Worm (Caenorhabditis elegans): ENCODE measurements around the gene exos-1.

The exos-1 gene

ce11 chrIII:11008869-11009268 lies at the start of gene exos-1:
Gene exos-1, plus strand, starts transcription at chrIII:11009043.
- TF ChIP-seq ztf-23 (GFP tag; IDR thresholded peaks at IDR 0.05) (no peak), tab-1 (GFP tag; IDR thresholded peaks at IDR 0.05) (no peak), flt-1 (GFP tag; IDR thresholded peaks at IDR 0.05) (no peak), T22C8.4 (GFP tag; IDR thresholded peaks at IDR 0.05) (no peak), ztf-29 (GFP tag; IDR thresholded peaks at IDR 0.05) (no peak), ref-1 (GFP tag; conservative IDR thresholded peaks at IDR 0.05) (no peak), klf-2 (GFP tag; conservative IDR thresholded peaks at IDR 0.05) (no peak), cog-1 (tag; optimal IDR thresholded peaks at IDR 0.05) (no peak), med-1 (GFP tag; optimal IDR thresholded peaks at IDR 0.05; ENCODE audit: insufficient read depth) (no peak)

ce11 chrIII:10960387-10960786 lies 48.5 kb upstream of the exos-1 start:
- no peak for TF ChIP-seq tab-1 (GFP tag; IDR thresholded peaks at IDR 0.05)
- TF ChIP-seq cog-1 (tag; optimal IDR thresholded peaks at IDR 0.05), result no peak
- no peak for TF ChIP-seq T22C8.4 (GFP tag; IDR thresholded peaks at IDR 0.05)
- TF ChIP-seq klf-2 (GFP tag; conservative IDR thresholded peaks at IDR 0.05), result no peak
- TF ChIP-seq flt-1 (GFP tag; IDR thresholded peaks at IDR 0.05), result no peak
- no peak for TF ChIP-seq med-1 (GFP tag; optimal IDR thresholded peaks at IDR 0.05; ENCODE audit: insufficient read depth)
- no peak for TF ChIP-seq ztf-29 (GFP tag; IDR thresholded peaks at IDR 0.05)
- TF ChIP-seq ref-1 (GFP tag; conservative IDR thresholded peaks at IDR 0.05), result no peak
- TF ChIP-seq ztf-23 (GFP tag; IDR thresholded peaks at IDR 0.05), result no peak

- TF ChIP-seq klf-2 (GFP tag; conservative IDR thresholded peaks at IDR 0.05) (no peak), ref-1 (GFP tag; conservative IDR thresholded peaks at IDR 0.05) (no peak), T22C8.4 (GFP tag; IDR thresholded peaks at IDR 0.05) (no peak), cog-1 (tag; optimal IDR thresholded peaks at IDR 0.05) (no peak), tab-1 (GFP tag; IDR thresholded peaks at IDR 0.05) (no peak), flt-1 (GFP tag; IDR thresholded peaks at IDR 0.05) (no peak), ztf-23 (GFP tag; IDR thresholded peaks at IDR 0.05) (no peak), ztf-29 (GFP tag; IDR thresholded peaks at IDR 0.05) (no peak), med-1 (GFP tag; optimal IDR thresholded peaks at IDR 0.05; ENCODE audit: insufficient read depth) (no peak)
Measured at ce11 chrIII:10962910-10963309, 45.9 kb upstream of the exos-1 start.

- no peak for TF ChIP-seq med-1 (GFP tag; optimal IDR thresholded peaks at IDR 0.05; ENCODE audit: insufficient read depth)
- no peak for TF ChIP-seq T22C8.4 (GFP tag; IDR thresholded peaks at IDR 0.05)
- TF ChIP-seq ref-1 (GFP tag; conservative IDR thresholded peaks at IDR 0.05), result no peak
- no peak for TF ChIP-seq ztf-29 (GFP tag; IDR thresholded peaks at IDR 0.05)
- TF ChIP-seq ztf-23 (GFP tag; IDR thresholded peaks at IDR 0.05), result no peak
- no peak for TF ChIP-seq flt-1 (GFP tag; IDR thresholded peaks at IDR 0.05)
- TF ChIP-seq klf-2 (GFP tag; conservative IDR thresholded peaks at IDR 0.05), result no peak
- TF ChIP-seq cog-1 (tag; optimal IDR thresholded peaks at IDR 0.05), result no peak
- no peak for TF ChIP-seq tab-1 (GFP tag; IDR thresholded peaks at IDR 0.05)
Measured at ce11 chrIII:10967010-10967409, 41.8 kb upstream of the exos-1 start, which contains the start of gene W05B2.2. Gene W05B2.2, minus strand, starts transcription at chrIII:10967110.

ce11 chrIII:10969644-10970043 lies 39.2 kb upstream of the exos-1 start, which contains the start of gene dhc-4:
Gene dhc-4, plus strand, starts transcription at chrIII:10969944.
- no peak for TF ChIP-seq flt-1 (GFP tag; IDR thresholded peaks at IDR 0.05)
- TF ChIP-seq klf-2 (GFP tag; conservative IDR thresholded peaks at IDR 0.05), result no peak
- no peak for TF ChIP-seq ztf-29 (GFP tag; IDR thresholded peaks at IDR 0.05)
- TF ChIP-seq tab-1 (GFP tag; IDR thresholded peaks at IDR 0.05), result no peak
- no peak for TF ChIP-seq T22C8.4 (GFP tag; IDR thresholded peaks at IDR 0.05)
- TF ChIP-seq ztf-23 (GFP tag; IDR thresholded peaks at IDR 0.05), result no peak
- TF ChIP-seq med-1 (GFP tag; optimal IDR thresholded peaks at IDR 0.05; ENCODE audit: insufficient read depth), result no peak
- no peak for TF ChIP-seq ref-1 (GFP tag; conservative IDR thresholded peaks at IDR 0.05)
- no peak for TF ChIP-seq cog-1 (tag; optimal IDR thresholded peaks at IDR 0.05)

- TF ChIP-seq klf-2 (GFP tag; conservative IDR thresholded peaks at IDR 0.05) (no peak), T22C8.4 (GFP tag; IDR thresholded peaks at IDR 0.05) (no peak), ztf-29 (GFP tag; IDR thresholded peaks at IDR 0.05) (no peak), ref-1 (GFP tag; conservative IDR thresholded peaks at IDR 0.05) (no peak), flt-1 (GFP tag; IDR thresholded peaks at IDR 0.05) (no peak), cog-1 (tag; optimal IDR thresholded peaks at IDR 0.05) (no peak), tab-1 (GFP tag; IDR thresholded peaks at IDR 0.05) (no peak), med-1 (GFP tag; optimal IDR thresholded peaks at IDR 0.05; ENCODE audit: insufficient read depth) (no peak), ztf-23 (GFP tag; IDR thresholded peaks at IDR 0.05) (no peak)
Measured at ce11 chrIII:10976580-10976979, 32.3 kb upstream of the exos-1 start.

ce11 chrIII:10981555-10981954 lies 27.3 kb upstream of the exos-1 start:
- no peak for TF ChIP-seq klf-2 (GFP tag; conservative IDR thresholded peaks at IDR 0.05)
- no peak for TF ChIP-seq tab-1 (GFP tag; IDR thresholded peaks at IDR 0.05)
- no peak for TF ChIP-seq cog-1 (tag; optimal IDR thresholded peaks at IDR 0.05)
- TF ChIP-seq ref-1 (GFP tag; conservative IDR thresholded peaks at IDR 0.05), result no peak
- no peak for TF ChIP-seq T22C8.4 (GFP tag; IDR thresholded peaks at IDR 0.05)
- no peak for TF ChIP-seq ztf-23 (GFP tag; IDR thresholded peaks at IDR 0.05)
- no peak for TF ChIP-seq ztf-29 (GFP tag; IDR thresholded peaks at IDR 0.05)
- TF ChIP-seq flt-1 (GFP tag; IDR thresholded peaks at IDR 0.05), result no peak
- no peak for TF ChIP-seq med-1 (GFP tag; optimal IDR thresholded peaks at IDR 0.05; ENCODE audit: insufficient read depth)

- TF ChIP-seq tab-1 (GFP tag; IDR thresholded peaks at IDR 0.05) (no peak), ztf-29 (GFP tag; IDR thresholded peaks at IDR 0.05) (no peak), T22C8.4 (GFP tag; IDR thresholded peaks at IDR 0.05) (no peak), ztf-23 (GFP tag; IDR thresholded peaks at IDR 0.05) (no peak)
Measured at ce11 chrIII:10983153-10983552, 25.7 kb upstream of the exos-1 start, which contains the start of gene col-92. Gene col-92, minus strand, starts transcription at chrIII:10983253.

- TF ChIP-seq tab-1 (GFP tag; IDR thresholded peaks at IDR 0.05), result no peak
- TF ChIP-seq ztf-23 (GFP tag; IDR thresholded peaks at IDR 0.05), result no peak
- TF ChIP-seq flt-1 (GFP tag; IDR thresholded peaks at IDR 0.05), result no peak
- no peak for TF ChIP-seq cog-1 (tag; optimal IDR thresholded peaks at IDR 0.05)
- no peak for TF ChIP-seq med-1 (GFP tag; optimal IDR thresholded peaks at IDR 0.05; ENCODE audit: insufficient read depth)
- TF ChIP-seq ref-1 (GFP tag; conservative IDR thresholded peaks at IDR 0.05), result no peak
- TF ChIP-seq T22C8.4 (GFP tag; IDR thresholded peaks at IDR 0.05), result no peak
- TF ChIP-seq ztf-29 (GFP tag; IDR thresholded peaks at IDR 0.05), result no peak
- no peak for TF ChIP-seq klf-2 (GFP tag; conservative IDR thresholded peaks at IDR 0.05)
Measured at ce11 chrIII:10985559-10986036, 23.2 kb upstream of the exos-1 start, which contains the start of gene col-93. Gene col-93, minus strand, starts transcription at chrIII:10985609.
